Fruit fly (Drosophila melanogaster) whole organism: Measurements from ENCODE around the gene CG13050.

Experiments used
- Dll ChIP-seq: fragments of >200 bp; optimal IDR thresholded peaks from 2 replicates; lab custom pipeline; 2017
- EcR ChIP-seq, 2 experiments: fragments of >200 bp; optimal IDR thresholded peaks; 2 replicates each; lab custom pipeline; 2017; ENCODE audit warnings: missing biosample characterization in 2 of 2, missing genetic modification characterization in 2 of 2, missing genetic modification reagents in 2 of 2
- psq ChIP-seq: fragments of >200 bp; optimal IDR thresholded peaks from 2 replicates; lab custom pipeline; 2017

- TF ChIP-seq Dll (lab: Kevin White, UChicago) (no peak), psq (lab: Kevin White, UChicago) (no peak), EcR (GFP tag; optimal IDR thresholded peaks at IDR 0.05; lab: Kevin White, UChicago) (no peak)
These were observed 47.2 kb downstream of the CG13050 start, which contains the start of the genes PDCD-5 and MED10 for dm6 chr3L:16231857-16232256.
